Fruit fly (Drosophila melanogaster): ENCODE results near the gene CG17283.

DNA sequence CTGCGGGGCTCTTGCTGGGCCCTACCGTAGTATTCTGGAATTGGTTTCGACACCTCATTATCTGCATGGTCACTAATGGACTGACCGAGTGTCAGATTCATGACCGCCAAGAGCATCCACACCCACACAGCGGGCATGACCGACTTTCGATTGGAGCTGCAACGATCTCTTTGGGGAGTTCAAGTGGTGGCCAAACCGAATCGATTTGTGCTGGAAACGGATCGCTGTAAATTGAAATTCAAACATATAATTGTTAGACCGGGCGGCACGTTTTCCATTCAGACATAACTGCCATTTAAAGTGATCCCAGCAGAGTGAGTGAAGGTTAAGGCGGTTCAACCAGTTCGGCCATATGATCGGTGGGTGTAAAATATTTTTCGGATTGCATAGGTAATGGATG lies 1.3 kb upstream of the CG17283 start, which contains the start of the genes CG42824 and CG42798:
- TF ChIP-seq Myc (optimal IDR thresholded peaks at IDR 0.05), result no peak
- no peak for TF ChIP-seq brk (GFP tag; optimal IDR thresholded peaks at IDR 0.05)
- TF ChIP-seq br (GFP tag; optimal IDR thresholded peaks at IDR 0.05), result no peak
- no peak for TF ChIP-seq woc (GFP tag; optimal IDR thresholded peaks at IDR 0.05)
- TF ChIP-seq lola (GFP tag; optimal IDR thresholded peaks at IDR 0.05), result no peak
